Worm (Caenorhabditis elegans): ENCODE data around the gene C47A4.1.

DNA sequence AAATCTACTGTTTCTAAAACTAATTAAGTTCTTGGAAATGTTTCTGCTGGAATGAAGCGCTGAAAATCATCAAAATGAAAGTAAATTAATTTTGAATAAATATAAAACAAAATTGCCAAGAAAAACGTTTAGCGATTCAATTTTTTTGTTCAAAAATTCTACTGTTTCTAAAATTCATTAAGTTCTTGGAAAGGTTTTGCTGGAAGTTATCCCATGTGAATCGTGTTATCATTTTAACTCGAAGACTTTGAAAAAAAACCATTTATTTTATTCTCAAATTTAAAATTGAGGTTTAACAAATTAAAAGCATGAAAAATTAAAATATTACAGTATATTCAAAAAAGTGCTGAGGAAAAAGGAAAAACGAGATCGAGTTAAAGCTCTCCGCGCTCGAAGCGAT, 31.4 kb downstream of the C47A4.1 start:
- no peak for TF ChIP-seq klf-2 (GFP tag; conservative IDR thresholded peaks at IDR 0.05)
- TF ChIP-seq ztf-23 (GFP tag; IDR thresholded peaks at IDR 0.05): no peak
- no peak for TF ChIP-seq flt-1 (GFP tag; IDR thresholded peaks at IDR 0.05)
- no peak for TF ChIP-seq ztf-29 (GFP tag; IDR thresholded peaks at IDR 0.05)
- TF ChIP-seq cog-1 (tag; optimal IDR thresholded peaks at IDR 0.05): no peak
- TF ChIP-seq tab-1 (GFP tag; IDR thresholded peaks at IDR 0.05): no peak
- no peak for TF ChIP-seq med-1 (GFP tag; optimal IDR thresholded peaks at IDR 0.05; ENCODE audit: insufficient read depth)
- no peak for TF ChIP-seq ref-1 (GFP tag; conservative IDR thresholded peaks at IDR 0.05)
